Worm (Caenorhabditis elegans): ENCODE results near the gene F35E12.6.

- TF ChIP-seq ZK546.5 (tag; optimal IDR thresholded peaks at IDR 0.05) (no peak), ama-1 (optimal IDR thresholded peaks at IDR 0.05) (no peak), C34F6.9 (tag; optimal IDR thresholded peaks at IDR 0.05) (peak; percentile 11), ceh-82 (tag; optimal IDR thresholded peaks at IDR 0.05) (no peak), ztf-4 (tag; optimal IDR thresholded peaks at IDR 0.05) (no peak), sma-9 (GFP tag; optimal IDR thresholded peaks at IDR 0.05) (no peak), sma-9 (tag; optimal IDR thresholded peaks at IDR 0.05) (no peak), unc-55 (GFP tag; optimal IDR thresholded peaks at IDR 0.05) (no peak), mab-5 (tag; optimal IDR thresholded peaks at IDR 0.05) (no peak), blmp-1 (tag; optimal IDR thresholded peaks at IDR 0.05; ENCODE audit: insufficient read depth) (no peak), Y55F3AM.14 (GFP tag; optimal IDR thresholded peaks at IDR 0.05) (no peak), fos-1 (tag; optimal IDR thresholded peaks at IDR 0.05) (no peak)
Observed at ce11 chrV:13686513-13686912, 49.5 kb downstream of the F35E12.6 start.

Data from whole organism, L2 larva.